Worm (Caenorhabditis elegans) whole organism, L1 larva: ENCODE results near the gene ced-5.

ENCODE experiments used
- C04F5.9 ChIP-seq: sonication (generic microtip); optimal IDR thresholded peaks from 2 replicates; lab custom pipeline; 2016; ENCODE audit warnings: missing genetic modification characterization, missing compliant biosample characterization
- C16A3.4 ChIP-seq: fragments of 150-350 bp; optimal IDR thresholded peaks from 2 replicates; lab custom pipeline; 2014; ENCODE audit warnings: missing biosample characterization, missing genetic modification characterization
- F16B12.6 ChIP-seq: fragments of 150-350 bp; optimal IDR thresholded peaks from 2 replicates; lab custom pipeline; 2014; ENCODE audit warnings: missing biosample characterization, missing genetic modification characterization
- Y116A8C.19 ChIP-seq: sonication (generic microtip); optimal IDR thresholded peaks from 2 replicates; lab custom pipeline; 2016; ENCODE audit warnings: missing compliant biosample characterization, missing genetic modification characterization, borderline replicate concordance
- alr-1 ChIP-seq: fragments of 200-800 bp; sonication (Bioruptor generic); optimal IDR thresholded peaks from 2 replicates; lab custom pipeline; 2018; ENCODE audit warnings: borderline replicate concordance, mild to moderate bottlenecking, missing genetic modification characterization, missing compliant biosample characterization
- blmp-1 ChIP-seq: fragments of 150-350 bp; optimal IDR thresholded peaks from 2 replicates; lab custom pipeline; 2014; ENCODE audit warnings: missing biosample characterization, missing genetic modification characterization
- ceh-63 ChIP-seq: fragments of 200-800 bp; sonication (Bioruptor generic); optimal IDR thresholded peaks from 2 replicates; lab custom pipeline; 2018; ENCODE audit warnings: mild to moderate bottlenecking, missing genetic modification characterization, missing compliant biosample characterization
- ceh-8 ChIP-seq: fragments of 200-800 bp; sonication (Bioruptor generic); optimal IDR thresholded peaks from 2 replicates; lab custom pipeline; 2018; ENCODE audit warnings: mild to moderate bottlenecking, missing genetic modification characterization, moderate library complexity, missing compliant biosample characterization
- ceh-82 ChIP-seq, 3 experiments: fragments of 150-350 bp in 1 of 3; sonication (generic microtip) in 2 of 3; optimal IDR thresholded peaks; 2 replicates each; lab custom pipeline; 2014 to 2017; ENCODE audit warnings: missing biosample characterization in 3 of 3, missing genetic modification characterization in 3 of 3
- dsc-1 ChIP-seq: sonication (generic microtip); optimal IDR thresholded peaks from 2 replicates; lab custom pipeline; 2016; ENCODE audit warnings: mild to moderate bottlenecking, missing genetic modification characterization, missing compliant biosample characterization
- efl-1 ChIP-seq, 4 experiments: fragments of 150-350 bp; optimal IDR thresholded peaks in 3 of 4; peaks in 1 of 4; 1 replicate in 1 of 4; 2 replicates in 3 of 4; lab custom pipeline; 2014; ENCODE audit warnings: missing biosample characterization in 2 of 4, missing genetic modification characterization in 2 of 4, missing genetic modification reagents in 2 of 4
- efl-3 ChIP-seq: fragments of 200-800 bp; sonication (Bioruptor generic); optimal IDR thresholded peaks from 2 replicates; lab custom pipeline; 2018; ENCODE audit warnings: mild to moderate bottlenecking, missing genetic modification characterization, missing compliant biosample characterization
- egl-13 ChIP-seq: sonication (generic microtip); optimal IDR thresholded peaks from 2 replicates; lab custom pipeline; 2016; ENCODE audit warnings: missing genotype, missing genetic modification reagents, missing genetic modification characterization, missing compliant biosample characterization
- egl-27 ChIP-seq, 2 experiments: fragments of 150-350 bp in 1 of 2; sonication (generic microtip); optimal IDR thresholded peaks; 3 replicates each; lab custom pipeline; 2017 to 2018; ENCODE audit warnings: missing biosample characterization in 2 of 2, missing genetic modification characterization in 2 of 2, missing genetic modification reagents in 2 of 2
- elt-3 ChIP-seq, 6 experiments: fragments of 150-350 bp in 1 of 6; sonication (generic microtip); optimal IDR thresholded peaks; 2 replicates each; lab custom pipeline; 2017 to 2018; ENCODE audit warnings: missing biosample characterization in 6 of 6, missing genetic modification characterization in 6 of 6, inconsistent platforms in 1 of 6
- ets-5 ChIP-seq: fragments of 200-800 bp; sonication (Bioruptor generic); IDR thresholded peaks from 2 replicates; pipeline ENCODE4 v1.3.6; 2022; ENCODE audit warnings: missing genetic modification characterization, missing compliant biosample characterization
- fkh-4 ChIP-seq: sonication (generic microtip); optimal IDR thresholded peaks from 2 replicates; lab custom pipeline; 2016; ENCODE audit warnings: missing compliant biosample characterization, missing genetic modification characterization, borderline replicate concordance
- fkh-8 ChIP-seq: sonication (generic microtip); optimal IDR thresholded peaks from 2 replicates; lab custom pipeline; 2016; ENCODE audit warnings: mild to moderate bottlenecking, missing genetic modification characterization, missing compliant biosample characterization
- grh-1 ChIP-seq: fragments of 200-800 bp; sonication (Bioruptor generic); IDR thresholded peaks from 2 replicates; pipeline ENCODE4 v1.3.6; 2022; ENCODE audit warnings: missing genetic modification reagents, missing genetic modification characterization, missing compliant biosample characterization
- hlh-17 ChIP-seq: fragments of 200-800 bp; sonication (Bioruptor generic); optimal IDR thresholded peaks from 2 replicates; lab custom pipeline; 2018; ENCODE audit warnings: missing genetic modification characterization, mild to moderate bottlenecking, missing compliant biosample characterization, moderate library complexity, borderline replicate concordance
- hpl-2 ChIP-seq: fragments of 150-350 bp; optimal IDR thresholded peaks from 2 replicates; lab custom pipeline; 2014; ENCODE audit warnings: missing biosample characterization, missing genetic modification reagents, missing genetic modification characterization
- lin-13 ChIP-seq: fragments of 150-350 bp; optimal IDR thresholded peaks from 2 replicates; lab custom pipeline; 2014; ENCODE audit warnings: missing biosample characterization, missing genetic modification reagents, missing genetic modification characterization
- lin-15B ChIP-seq: fragments of 150-350 bp; sonication (generic microtip); optimal IDR thresholded peaks from 3 replicates; lab custom pipeline; 2014; ENCODE audit warnings: missing biosample characterization, missing genetic modification characterization
- lin-39 ChIP-seq: fragments of 150-350 bp; optimal IDR thresholded peaks from 2 replicates; lab custom pipeline; 2014; ENCODE audit warnings: missing biosample characterization, missing genetic modification reagents, missing genetic modification characterization
- lsy-2 ChIP-seq, 2 experiments: fragments of 150-350 bp; optimal IDR thresholded peaks; 2 replicates each; lab custom pipeline; 2014; ENCODE audit warnings: missing biosample characterization in 2 of 2, missing genetic modification characterization in 2 of 2
- mab-9 ChIP-seq: fragments of 200-800 bp; sonication (Bioruptor generic); IDR thresholded peaks from 2 replicates; pipeline ENCODE4 v1.3.6; 2022; ENCODE audit warnings: missing genetic modification reagents, missing genetic modification characterization, missing compliant biosample characterization
- mdl-1 ChIP-seq, 2 experiments: fragments of 150-350 bp; optimal IDR thresholded peaks; 2 replicates each; lab custom pipeline; 2014 to 2017; ENCODE audit warnings: missing biosample characterization in 2 of 2, missing genetic modification characterization in 2 of 2, inconsistent platforms in 1 of 2
- mep-1 ChIP-seq: fragments of 150-350 bp; optimal IDR thresholded peaks from 2 replicates; lab custom pipeline; 2014; ENCODE audit warnings: missing biosample characterization, missing genetic modification characterization
- nhr-11 ChIP-seq: fragments of 150-350 bp; optimal IDR thresholded peaks from 2 replicates; lab custom pipeline; 2014; ENCODE audit warnings: missing biosample characterization, missing genetic modification characterization
- nhr-12 ChIP-seq: sonication (generic microtip); optimal IDR thresholded peaks from 2 replicates; lab custom pipeline; 2017; ENCODE audit warnings: missing biosample characterization, missing genetic modification characterization
- nhr-20 ChIP-seq: sonication (generic microtip); optimal IDR thresholded peaks from 2 replicates; lab custom pipeline; 2016; ENCODE audit warnings: mild to moderate bottlenecking, missing genetic modification characterization, missing compliant biosample characterization
- nhr-237 ChIP-seq: fragments of 150-350 bp; optimal IDR thresholded peaks from 2 replicates; lab custom pipeline; 2014; ENCODE audit warnings: missing biosample characterization, missing genetic modification characterization
- nhr-47 ChIP-seq: sonication (generic microtip); optimal IDR thresholded peaks from 2 replicates; lab custom pipeline; 2016; ENCODE audit warnings: mild to moderate bottlenecking, missing genetic modification characterization, moderate library complexity, missing compliant biosample characterization
- nhr-71 ChIP-seq: sonication (generic microtip); optimal IDR thresholded peaks from 2 replicates; lab custom pipeline; 2016; ENCODE audit warnings: mild to moderate bottlenecking, missing genetic modification characterization, moderate library complexity, missing compliant biosample characterization
- nhr-76 ChIP-seq: sonication (generic microtip); optimal IDR thresholded peaks from 2 replicates; lab custom pipeline; 2017; ENCODE audit warnings: missing biosample characterization, missing genetic modification characterization
- nhr-85 ChIP-seq: sonication (generic microtip); peaks from one replicate; lab custom pipeline; 2016; ENCODE audit warnings: missing genetic modification characterization, inconsistent platforms, missing compliant biosample characterization
- pax-3 ChIP-seq: fragments of 200-800 bp; sonication (Bioruptor generic); optimal IDR thresholded peaks from 2 replicates; lab custom pipeline; 2018; ENCODE audit warnings: mild to moderate bottlenecking, missing genetic modification characterization, moderate library complexity, missing compliant biosample characterization
- pqm-1 ChIP-seq: sonication (generic microtip); optimal IDR thresholded peaks from 3 replicates; lab custom pipeline; 2017; ENCODE audit warnings: missing biosample characterization, missing genetic modification characterization
- snu-23 ChIP-seq: sonication (generic microtip); optimal IDR thresholded peaks from 2 replicates; lab custom pipeline; 2016; ENCODE audit warnings: missing genetic modification characterization, missing compliant biosample characterization
- sox-4 ChIP-seq: sonication (generic microtip); optimal IDR thresholded peaks from 2 replicates; lab custom pipeline; 2016; ENCODE audit warnings: missing genetic modification characterization, missing compliant biosample characterization
- sptf-1 ChIP-seq: fragments of 150-350 bp; optimal IDR thresholded peaks from 2 replicates; lab custom pipeline; 2014; ENCODE audit warnings: missing biosample characterization, missing genetic modification characterization
- tbx-2 ChIP-seq: sonication (generic microtip); optimal IDR thresholded peaks from 2 replicates; lab custom pipeline; 2016; ENCODE audit warnings: missing genetic modification characterization, missing compliant biosample characterization
- tlp-1 ChIP-seq: fragments of 150-350 bp; optimal IDR thresholded peaks from 2 replicates; lab custom pipeline; 2014; ENCODE audit warnings: missing biosample characterization, missing genetic modification characterization
- unc-30 ChIP-seq: sonication (generic microtip); optimal IDR thresholded peaks from 2 replicates; lab custom pipeline; 2017; ENCODE audit warnings: missing biosample characterization, missing genetic modification characterization
- unc-86 ChIP-seq: sonication (generic microtip); optimal IDR thresholded peaks from 2 replicates; lab custom pipeline; 2016; ENCODE audit warnings: missing genetic modification characterization, missing compliant biosample characterization
- vab-15 ChIP-seq: sonication (generic microtip); optimal IDR thresholded peaks from 2 replicates; lab custom pipeline; 2017; ENCODE audit warnings: missing genotype, mild to moderate bottlenecking, missing genetic modification characterization, missing compliant biosample characterization

The ced-5 gene

ce11 chrIV:10505016-10505415 lies 21.1 kb downstream of the ced-5 start (continued):
- TF ChIP-seq fkh-4 (no peak), egl-13 (tag; lab: Kevin White, UChicago) (no peak), nhr-237 (tag; lab: Kevin White, UChicago) (no peak), hpl-2 (GFP tag; lab: Kevin White, UChicago) (no peak), dsc-1 (tag; lab: Kevin White, UChicago) (no peak), Y116A8C.19 (tag; lab: Kevin White, UChicago) (no peak), lsy-2 (tag; optimal IDR thresholded peaks at IDR 0.05; lab: Kevin White, UChicago) (peak in 1 of 2 experiments; percentile 7), pqm-1 (tag; lab: Kevin White, UChicago) (no peak), unc-86 (tag; lab: Kevin White, UChicago) (peak; percentile 42), nhr-85 (tag; lab: Kevin White, UChicago) (no peak), blmp-1 (tag; lab: Kevin White, UChicago) (no peak), vab-15 (tag; lab: Kevin White, UChicago) (no peak), efl-1 (optimal IDR thresholded peaks at IDR 0.05; lab: Kevin White, UChicago) (no peak), efl-1 (GFP tag; optimal IDR thresholded peaks at IDR 0.05 in 1 of 2; lab: Kevin White, UChicago) (no peak)

DNA sequence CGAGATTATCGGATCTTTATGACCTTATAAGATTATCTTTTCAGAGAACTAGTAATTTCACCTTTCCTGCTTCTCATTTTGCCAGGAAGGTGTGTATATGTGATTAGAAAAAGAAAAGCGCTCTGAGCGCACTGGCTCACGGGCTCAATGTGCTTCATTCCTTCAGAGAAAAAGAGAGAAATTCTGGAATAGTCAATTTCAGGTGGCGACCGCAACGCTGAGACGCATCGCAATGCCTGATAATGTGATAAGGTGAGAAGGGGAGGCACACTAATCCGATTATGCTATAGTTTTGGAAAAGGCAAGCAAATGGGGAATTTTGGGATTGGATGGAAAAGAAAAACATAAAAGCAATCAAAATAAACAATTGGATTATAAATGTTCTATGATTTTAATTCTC lies 22.1 kb downstream of the ced-5 start:
- TF ChIP-seq egl-13 (tag; lab: Kevin White, UChicago) = peak; percentile 52
- TF ChIP-seq egl-27 (tag; optimal IDR thresholded peaks at IDR 0.05; lab: Kevin White, UChicago) = no peak
- no peak for TF ChIP-seq tbx-2 (tag; lab: Kevin White, UChicago)
- TF ChIP-seq elt-3 (tag; optimal IDR thresholded peaks at IDR 0.05; lab: Kevin White, UChicago) = no peak
- TF ChIP-seq ceh-63 (GFP tag; lab: Kevin White, UChicago) = no peak
- peak; percentile 80 for TF ChIP-seq fkh-8
- TF ChIP-seq lin-39 = no peak
- no peak for TF ChIP-seq grh-1 (GFP tag; lab: Robert Waterston, UW)
- TF ChIP-seq pqm-1 (tag; lab: Kevin White, UChicago) = no peak
- TF ChIP-seq C04F5.9 (tag; lab: Kevin White, UChicago) = no peak
- no peak for TF ChIP-seq lsy-2 (tag; optimal IDR thresholded peaks at IDR 0.05; lab: Kevin White, UChicago)
- TF ChIP-seq lin-13 (GFP tag; lab: Kevin White, UChicago) = no peak
- peak; percentile 85 for TF ChIP-seq dsc-1 (tag; lab: Kevin White, UChicago)
- TF ChIP-seq sptf-1 (tag; lab: Kevin White, UChicago) = no peak
- no peak for TF ChIP-seq C16A3.4
- no peak for TF ChIP-seq blmp-1 (tag; lab: Kevin White, UChicago)
- no peak for TF ChIP-seq ets-5 (GFP tag; lab: Robert Waterston, UW)
- peak; percentile 24 for TF ChIP-seq pax-3 (tag; lab: Kevin White, UChicago)
- no peak for TF ChIP-seq mdl-1 (tag; optimal IDR thresholded peaks at IDR 0.05; lab: Kevin White, UChicago)
- TF ChIP-seq F16B12.6 (tag; lab: Kevin White, UChicago) = no peak
- no peak for TF ChIP-seq nhr-20
- TF ChIP-seq nhr-76 (tag; lab: Kevin White, UChicago) = no peak
- TF ChIP-seq sox-4 (tag; lab: Kevin White, UChicago) = no peak
- TF ChIP-seq snu-23 (GFP tag; lab: Kevin White, UChicago) = no peak
- no peak for TF ChIP-seq lin-15B (tag; lab: Kevin White, UChicago)
- TF ChIP-seq vab-15 (tag; lab: Kevin White, UChicago) = no peak
- no peak for TF ChIP-seq nhr-12 (tag; lab: Kevin White, UChicago)
- peak; percentile 45 for TF ChIP-seq nhr-71
- TF ChIP-seq nhr-85 (tag; lab: Kevin White, UChicago) = no peak
- no peak for TF ChIP-seq ceh-82 (tag; optimal IDR thresholded peaks at IDR 0.05; lab: Kevin White, UChicago)
- TF ChIP-seq nhr-47 = peak; percentile 42
- no peak for TF ChIP-seq unc-86 (tag; lab: Kevin White, UChicago)
- TF ChIP-seq ceh-8 = no peak
- no peak for TF ChIP-seq alr-1 (tag; lab: Kevin White, UChicago)
- no peak for TF ChIP-seq efl-3
- no peak for TF ChIP-seq hlh-17 (GFP tag; lab: Kevin White, UChicago)
- TF ChIP-seq unc-30 (tag; lab: Kevin White, UChicago) = no peak
- TF ChIP-seq mab-9 (GFP tag; lab: Robert Waterston, UW) = no peak
- no peak for TF ChIP-seq tlp-1 (tag; lab: Kevin White, UChicago)
- no peak for TF ChIP-seq nhr-11
- TF ChIP-seq mep-1 = no peak
